Fruit fly (Drosophila melanogaster): ENCODE data around the gene CG45101.

Gene CG45101

dm6 chr3L:11064689-11065088 lies at the start of gene CG45101, which contains the start of the genes CG32075 and SuUR (continued):
- TF ChIP-seq Camta (GFP tag; optimal IDR thresholded peaks at IDR 0.05) (peak; percentile 89), BEAF-32 (GFP tag; optimal IDR thresholded peaks at IDR 0.05) (peak; percentile 39), CG10267 (tag; optimal IDR thresholded peaks at IDR 0.05) (peak; percentile 96), CG4360 (GFP tag; IDR thresholded peaks at IDR 0.05) (peak; percentile 47; the same call in 1 of the 2 replicates), Opbp (GFP tag; IDR thresholded peaks at IDR 0.05; ENCODE audit: partially characterized antibody) (no peak), HmgZ (tag; optimal IDR thresholded peaks at IDR 0.05) (peak; percentile 92), unc-4 (GFP tag; IDR thresholded peaks at IDR 0.05; ENCODE audit: partially characterized antibody) (no peak), yki (optimal IDR thresholded peaks at IDR 0.05) (no peak), CG15073 (GFP tag; optimal IDR thresholded peaks at IDR 0.05) (peak; percentile 57), CG9876 (GFP tag; optimal IDR thresholded peaks at IDR 0.05) (peak; percentile 85), Taf1 (GFP tag; IDR thresholded peaks at IDR 0.05) (peak; percentile 67), CG6175 (GFP tag; IDR thresholded peaks at IDR 0.05) (peak; percentile 66; the same call in 1 of the 3 replicates), CG7745 (tag; optimal IDR thresholded peaks at IDR 0.05) (no peak), az2 (GFP tag; optimal IDR thresholded peaks at IDR 0.05) (peak; percentile 87), GATAe (GFP tag; conservative IDR thresholded peaks at IDR 0.05) (peak; percentile 61; the same call in 1 of the 2 replicates), pfk (GFP tag; optimal IDR thresholded peaks at IDR 0.05) (no peak), CG5180 (GFP tag; optimal IDR thresholded peaks at IDR 0.05) (peak; percentile 59), ewg (GFP tag; optimal IDR thresholded peaks at IDR 0.05) (peak; percentile 76), CG8281 (tag; optimal IDR thresholded peaks at IDR 0.05) (peak; percentile 38), zen2 (GFP tag; IDR thresholded peaks at IDR 0.05; ENCODE audit: partially characterized antibody) (no peak), CkIIα-i1 (GFP tag; IDR thresholded peaks at IDR 0.05) (no peak), twi (tag; optimal IDR thresholded peaks at IDR 0.05) (peak; percentile 72), CG30020 (tag; optimal IDR thresholded peaks at IDR 0.05) (peak; percentile 61), CG15514 (GFP tag; optimal IDR thresholded peaks at IDR 0.05) (peak; percentile 78), crp (GFP tag; optimal IDR thresholded peaks at IDR 0.05) (peak; percentile 97 to 99), fd64A (GFP tag; optimal IDR thresholded peaks at IDR 0.05) (no peak), Ravus (GFP tag; IDR thresholded peaks at IDR 0.05) (peak; percentile 58), CTCF (GFP tag; optimal IDR thresholded peaks at IDR 0.05) (no peak), prd (optimal IDR thresholded peaks at IDR 0.05) (no peak), prd (GFP tag; IDR thresholded peaks at IDR 0.05) (peak; percentile 95), CG17612 (GFP tag; IDR thresholded peaks at IDR 0.05) (peak; percentile 59; the same call in 1 of the 2 replicates), dmrt99B (tag; optimal IDR thresholded peaks at IDR 0.05) (peak; percentile 69), her (GFP tag; optimal IDR thresholded peaks at IDR 0.05) (peak; percentile 68), lola (GFP tag; optimal IDR thresholded peaks at IDR 0.05) (peak in 1 of 3 experiments; percentile 86), pum (GFP tag; optimal IDR thresholded peaks at IDR 0.05) (peak; percentile 87), Nf-YA (GFP tag; IDR thresholded peaks at IDR 0.05) (peak; percentile 69; the same call in 1 of the 2 replicates), tup (GFP tag; optimal IDR thresholded peaks at IDR 0.05) (peak; percentile 75), vfl (GFP tag; optimal IDR thresholded peaks at IDR 0.05) (peak; percentile 86), Blimp-1 (GFP tag; optimal IDR thresholded peaks at IDR 0.05) (no peak), tap (tag; optimal IDR thresholded peaks at IDR 0.05) (peak; percentile 61), hbn (GFP tag; IDR thresholded peaks at IDR 0.05; ENCODE audit: partially characterized antibody) (no peak), da (GFP tag; optimal IDR thresholded peaks at IDR 0.05) (peak; percentile 73), CG3163 (GFP tag; optimal IDR thresholded peaks at IDR 0.05) (peak; percentile 71), grn (GFP tag; optimal IDR thresholded peaks at IDR 0.05) (peak; percentile 24), CG2199 (GFP tag; IDR thresholded peaks at IDR 0.05) (peak; percentile 56; the same call in 1 of the 3 replicates), CG10979 (tag; optimal IDR thresholded peaks at IDR 0.05) (peak; percentile 76), YL-1 (GFP tag; optimal IDR thresholded peaks at IDR 0.05) (peak; percentile 86), CG7786 (GFP tag; optimal IDR thresholded peaks at IDR 0.05) (peak; percentile 90), ssp (GFP tag; IDR thresholded peaks at IDR 0.05) (peak; percentile 83), CG32772 (GFP tag; IDR thresholded peaks at IDR 0.05) (peak; percentile 88), Aef1 (GFP tag; IDR thresholded peaks at IDR 0.05) (peak; percentile 90)

All from whole organism, embryonic.